Fruit fly (Drosophila melanogaster) whole organism, wandering third instar larva: ENCODE data around the gene CG43448.

Source experiments
- Hnf4 ChIP-seq: fragments of 200-800 bp; sonication (Bioruptor generic); optimal IDR thresholded peaks from 2 replicates; lab custom pipeline; 2016; ENCODE audit warnings: missing biosample characterization, mild to moderate bottlenecking, missing genetic modification characterization
- Jra ChIP-seq: sonication (Bioruptor generic); optimal IDR thresholded peaks from 2 replicates; lab custom pipeline; 2016; ENCODE audit warnings: missing biosample characterization, missing genetic modification characterization
- br ChIP-seq: fragments of 200-800 bp; sonication (Bioruptor generic); optimal IDR thresholded peaks from 2 replicates; lab custom pipeline; 2016; ENCODE audit warnings: missing biosample characterization, missing genetic modification characterization
- psq ChIP-seq: fragments of 200-800 bp; sonication (Bioruptor generic); optimal IDR thresholded peaks from 3 replicates; lab custom pipeline; 2017; ENCODE audit warnings: missing biosample characterization, mild to moderate bottlenecking, missing genetic modification characterization, moderate library complexity

dm6 chr3R:30281345-30282133, 44.0 kb upstream of the CG43448 start:
- TF ChIP-seq Hnf4 (GFP tag; lab: Kevin White, UChicago) (peak; percentile 68), br (GFP tag; lab: Kevin White, UChicago) (peak; percentile 71), Jra (GFP tag; lab: Kevin White, UChicago) (no peak), psq (GFP tag; lab: Kevin White, UChicago) (peak; percentile 87)
